Worm (Caenorhabditis elegans): Measurements from ENCODE around the gene dhs-19.

- TF ChIP-seq mls-2 (tag; optimal IDR thresholded peaks at IDR 0.05) (no peak), nhr-237 (tag; optimal IDR thresholded peaks at IDR 0.05) (no peak), unc-39 (tag; optimal IDR thresholded peaks at IDR 0.05) (no peak), drap-1 (GFP tag; optimal IDR thresholded peaks at IDR 0.05) (no peak), nhr-76 (tag; optimal IDR thresholded peaks at IDR 0.05) (no peak), ztf-11 (tag; optimal IDR thresholded peaks at IDR 0.05) (no peak), lsy-2 (tag; optimal IDR thresholded peaks at IDR 0.05) (no peak), flh-1 (GFP tag; optimal IDR thresholded peaks at IDR 0.05) (no peak), blmp-1 (tag; optimal IDR thresholded peaks at IDR 0.05) (no peak), elt-1 (tag; optimal IDR thresholded peaks at IDR 0.05; ENCODE audit: borderline replicate concordance, insufficient read depth) (no peak), nhr-28 (tag; optimal IDR thresholded peaks at IDR 0.05) (no peak), elt-3 (tag; optimal IDR thresholded peaks at IDR 0.05) (no peak), pha-4 (tag; optimal IDR thresholded peaks at IDR 0.05) (no peak), zip-8 (tag; optimal IDR thresholded peaks at IDR 0.05) (no peak)
These were observed 24.9 kb upstream of the dhs-19 start for ce11 chrV:11515145-11515544.
